Fruit fly (Drosophila melanogaster): ENCODE data around the gene NaPi-III.

DNA sequence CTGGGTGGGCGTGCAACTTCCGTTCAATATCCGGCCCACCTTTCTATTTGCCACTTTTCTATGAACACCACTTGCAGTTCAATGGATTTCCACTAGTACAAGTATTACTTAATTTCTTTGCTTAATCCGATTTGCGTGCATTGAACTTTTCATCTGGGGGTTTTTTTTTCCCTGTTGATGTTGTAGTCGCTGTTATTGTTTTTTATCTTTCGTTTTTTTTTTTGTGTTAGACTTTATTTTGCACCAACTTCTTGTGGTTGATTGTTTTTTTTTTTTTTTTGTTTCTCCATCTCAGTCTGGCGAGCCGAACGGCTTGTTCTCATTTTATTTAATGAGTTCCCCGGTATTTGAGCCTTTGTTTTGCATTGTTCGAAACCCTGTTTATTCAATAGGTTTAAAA is 13.2 kb downstream of the NaPi-III start:
- TF ChIP-seq CG8478 (optimal IDR thresholded peaks at IDR 0.05) = no peak
- no peak for TF ChIP-seq CTCF (optimal IDR thresholded peaks at IDR 0.05)

Measured in S2 (cell line).